Worm (Caenorhabditis elegans): ENCODE data around the gene anmt-1.

- no peak for TF ChIP-seq ets-7 (tag; optimal IDR thresholded peaks at IDR 0.05)
- TF ChIP-seq sea-1 (GFP tag; conservative IDR thresholded peaks at IDR 0.05), result no peak
- TF ChIP-seq ama-1 (optimal IDR thresholded peaks at IDR 0.05), result no peak
- no peak for TF ChIP-seq ceh-13 (GFP tag; optimal IDR thresholded peaks at IDR 0.05)
Measured at ce11 chrIII:8655412-8655811, 29.2 kb upstream of the anmt-1 start.
